Fruit fly (Drosophila melanogaster) whole organism, embryonic: ENCODE results near the gene CG17637.

ENCODE experiments used
- CG13296 ChIP-seq: fragments of 200-800 bp; sonication (Bioruptor generic); optimal IDR thresholded peaks from 3 replicates; lab custom pipeline; 2018; ENCODE audit warnings: missing biosample characterization, mild to moderate bottlenecking, missing genetic modification characterization
- CG4424 ChIP-seq: fragments of 200-800 bp; sonication (Bioruptor generic); optimal IDR thresholded peaks from 3 replicates; lab custom pipeline; 2016; ENCODE audit warnings: missing biosample characterization, missing genetic modification characterization
- jigr1 ChIP-seq: fragments of 200-800 bp; sonication (Bioruptor generic); IDR thresholded peaks from 3 replicates; pipeline ENCODE4 v1.3.6; 2022; ENCODE audit warnings: missing biosample characterization, missing genetic modification characterization
- schlank ChIP-seq: fragments of 200-800 bp; sonication (Bioruptor generic); optimal IDR thresholded peaks from 2 replicates; lab custom pipeline; 2018; ENCODE audit warnings: missing biosample characterization, mild to moderate bottlenecking, missing genetic modification characterization
- wor ChIP-seq: fragments of 200-800 bp; sonication (Bioruptor generic); IDR thresholded peaks from 2 replicates; pipeline ENCODE4 v1.3.6; 2022; ENCODE audit warnings: missing biosample characterization, missing genetic modification characterization

DNA sequence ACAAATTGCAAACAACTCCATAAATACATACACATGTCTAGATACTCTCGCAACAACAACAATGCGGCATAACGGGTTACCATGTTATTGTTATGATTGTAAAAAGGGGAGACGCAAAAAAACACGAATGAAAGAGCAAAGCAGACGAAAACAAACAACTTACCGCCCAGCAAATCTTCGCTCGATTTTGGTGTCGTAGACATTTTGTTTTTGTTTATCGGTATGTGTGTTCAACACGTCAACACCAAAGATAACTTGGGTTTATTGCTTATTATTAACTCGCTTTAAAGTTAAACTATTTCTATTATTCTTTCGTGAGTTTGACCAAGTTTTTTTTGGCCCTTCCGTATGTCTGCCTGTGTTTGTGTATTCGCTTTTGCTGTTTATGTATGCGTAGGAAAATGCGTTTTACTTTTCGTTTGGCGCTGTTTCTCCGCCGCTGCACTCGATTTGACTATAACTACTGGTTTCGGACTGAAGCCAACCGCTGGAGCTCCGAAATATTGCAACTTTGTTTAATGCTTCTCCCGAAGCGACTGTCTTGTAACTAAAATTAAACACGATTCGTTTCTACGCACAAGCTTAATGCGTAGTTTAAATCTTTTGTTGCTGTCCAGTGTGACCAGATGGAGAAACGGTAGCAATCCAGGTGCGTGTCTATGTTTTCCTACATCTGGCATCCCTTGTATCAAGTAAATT lies 15.0 kb downstream of the CG17637 start, which contains the start of gene BNIP3:
- TF ChIP-seq CG13296 (GFP tag; lab: Kevin White, UChicago) (no peak), CG4424 (no peak), jigr1 (no peak), schlank (tag; lab: Kevin White, UChicago) (no peak), wor (GFP tag; lab: Robert Waterston, UW) (no peak)
